Fruit fly (Drosophila melanogaster) whole organism, embryonic: ENCODE results near the gene kin17.
A peak's percentile ranks its signal among the peaks of the same experiment; 100 is the strongest.

Experiments used
- ATbp ChIP-seq: fragments of 200-800 bp; sonication (Bioruptor generic); optimal IDR thresholded peaks from 2 replicates; lab custom pipeline; 2017; ENCODE audit warnings: missing biosample characterization, mild to moderate bottlenecking, missing genetic modification characterization, missing genetic modification reagents
- Blimp-1 ChIP-seq: fragments of 200-800 bp; sonication (Bioruptor generic); optimal IDR thresholded peaks from 3 replicates; lab custom pipeline; 2018; ENCODE audit warnings: missing biosample characterization, missing genetic modification characterization, mild to moderate bottlenecking, moderate library complexity, missing genetic modification reagents
- Bteb2 ChIP-seq: fragments of 200-800 bp; sonication (Bioruptor generic); optimal IDR thresholded peaks from 2 replicates; lab custom pipeline; 2016; ENCODE audit warnings: missing biosample characterization, missing genetic modification characterization
- CG10209 ChIP-seq: fragments of 200-800 bp; sonication (Bioruptor generic); optimal IDR thresholded peaks from 3 replicates; lab custom pipeline; 2017; ENCODE audit warnings: missing biosample characterization, mild to moderate bottlenecking, missing genetic modification characterization, missing genetic modification reagents
- CG11456 ChIP-seq: fragments of 200-800 bp; sonication (Bioruptor generic); IDR thresholded peaks from 3 replicates; pipeline ENCODE4 v1.3.6; 2022; ENCODE audit warnings: missing biosample characterization, missing genetic modification characterization
- CG12104 ChIP-seq: fragments of 200-800 bp; sonication (Bioruptor generic); optimal IDR thresholded peaks from 3 replicates; lab custom pipeline; 2016; ENCODE audit warnings: missing biosample characterization, missing genetic modification characterization
- CG14667 ChIP-seq: fragments of 200-800 bp; sonication (Bioruptor generic); IDR thresholded peaks from 2 replicates; pipeline ENCODE4 v1.3.6; 2022; ENCODE audit warnings: missing biosample characterization, missing genetic modification characterization
- CG14710 ChIP-seq: fragments of 200-800 bp; sonication (Bioruptor generic); optimal IDR thresholded peaks from 3 replicates; lab custom pipeline; 2019; ENCODE audit warnings: missing biosample characterization, mild to moderate bottlenecking, missing genetic modification characterization, moderate library complexity
- CG15073 ChIP-seq: fragments of 200-800 bp; sonication (Bioruptor generic); optimal IDR thresholded peaks from 2 replicates; lab custom pipeline; 2016; ENCODE audit warnings: missing biosample characterization, missing genetic modification characterization
- CG15601 ChIP-seq: fragments of 200-800 bp; sonication (Bioruptor generic); optimal IDR thresholded peaks from 3 replicates; lab custom pipeline; 2019; ENCODE audit warnings: missing biosample characterization, mild to moderate bottlenecking, missing genetic modification characterization, moderate library complexity
- CG17359 ChIP-seq: fragments of 200-800 bp; sonication (Bioruptor generic); optimal IDR thresholded peaks from 3 replicates; lab custom pipeline; 2018; ENCODE audit warnings: missing biosample characterization, mild to moderate bottlenecking, missing genetic modification characterization, moderate library complexity
- CG17612 ChIP-seq: fragments of 200-800 bp; sonication (Bioruptor generic); IDR thresholded peaks from 2 replicates; pipeline ENCODE4 v1.3.6; 2022; ENCODE audit warnings: missing biosample characterization, missing genetic modification characterization
- CG1832 ChIP-seq: fragments of 200-800 bp; sonication (Bioruptor generic); optimal IDR thresholded peaks from 2 replicates; lab custom pipeline; 2017; ENCODE audit warnings: missing biosample characterization, mild to moderate bottlenecking, missing genetic modification characterization, inconsistent platforms
- CG3065 ChIP-seq: fragments of 200-800 bp; sonication (Bioruptor generic); optimal IDR thresholded peaks from 2 replicates; lab custom pipeline; 2016; ENCODE audit warnings: missing biosample characterization, missing genetic modification characterization
- CG4617 ChIP-seq: fragments of 200-800 bp; sonication (Bioruptor generic); optimal IDR thresholded peaks from 3 replicates; lab custom pipeline; 2016; ENCODE audit warnings: missing biosample characterization, missing genetic modification characterization, borderline replicate concordance
- CG6175 ChIP-seq: fragments of 200-800 bp; sonication (Bioruptor generic); IDR thresholded peaks from 3 replicates; pipeline ENCODE4 v1.3.6; 2022; ENCODE audit warnings: missing biosample characterization, missing genetic modification characterization
- CG7839 ChIP-seq: fragments of 200-800 bp; sonication (Bioruptor generic); optimal IDR thresholded peaks from 3 replicates; lab custom pipeline; 2018; ENCODE audit warnings: missing biosample characterization, mild to moderate bottlenecking, missing genetic modification characterization, moderate library complexity
- CG8089 ChIP-seq: fragments of 200-800 bp; sonication (Bioruptor generic); optimal IDR thresholded peaks from 3 replicates; lab custom pipeline; 2016; ENCODE audit warnings: missing biosample characterization, missing genetic modification characterization
- CG8290 ChIP-seq, 3 experiments: fragments of 200-800 bp; sonication (Bioruptor generic); optimal IDR thresholded peaks; 2 replicates each; lab custom pipeline; 2016 to 2019; ENCODE audit warnings: missing biosample characterization in 3 of 3, missing genetic modification characterization in 3 of 3, mild to moderate bottlenecking in 2 of 3, moderate library complexity in 1 of 3
- CG9727 ChIP-seq: fragments of 200-800 bp; sonication (Bioruptor generic); optimal IDR thresholded peaks from 3 replicates; lab custom pipeline; 2017; ENCODE audit warnings: missing biosample characterization, mild to moderate bottlenecking, missing genetic modification characterization
- CTCF ChIP-seq: fragments of 200-800 bp; sonication (Bioruptor generic); optimal IDR thresholded peaks from 2 replicates; lab custom pipeline; 2017; ENCODE audit warnings: missing biosample characterization, mild to moderate bottlenecking, missing genetic modification characterization, moderate library complexity
- Dip3 ChIP-seq: fragments of 200-800 bp; sonication (Bioruptor generic); optimal IDR thresholded peaks from 3 replicates; lab custom pipeline; 2016; ENCODE audit warnings: missing biosample characterization, missing genetic modification characterization
- E2f1 ChIP-seq: fragments of 200-800 bp; sonication (Bioruptor generic); IDR thresholded peaks from 2 replicates; pipeline ENCODE4 v1.3.6; 2022; ENCODE audit warnings: missing biosample characterization, missing genetic modification characterization
- ERR ChIP-seq: fragments of 200-800 bp; sonication (Bioruptor generic); optimal IDR thresholded peaks from 2 replicates; lab custom pipeline; 2016; ENCODE audit warnings: missing biosample characterization, missing genetic modification characterization
- HLH54F ChIP-seq: fragments of 200-800 bp; sonication (Bioruptor generic); optimal IDR thresholded peaks from 3 replicates; lab custom pipeline; 2016; ENCODE audit warnings: missing biosample characterization, missing genetic modification characterization
- Kr ChIP-seq: fragments of 200-800 bp; sonication (Bioruptor generic); optimal IDR thresholded peaks from 2 replicates; lab custom pipeline; 2017; ENCODE audit warnings: missing biosample characterization, mild to moderate bottlenecking, missing genetic modification characterization
- Nf-YA ChIP-seq: fragments of 200-800 bp; sonication (Bioruptor generic); IDR thresholded peaks from 2 replicates; pipeline ENCODE4 v1.3.6; 2022; ENCODE audit warnings: missing biosample characterization, missing genetic modification characterization
- Poxn ChIP-seq: fragments of 200-800 bp; sonication (Bioruptor generic); IDR thresholded peaks from 2 replicates; pipeline ENCODE4 v1.3.6; 2022; ENCODE audit warnings: missing biosample characterization, missing genetic modification characterization
- Side ChIP-seq: fragments of 200-800 bp; sonication (Bioruptor generic); optimal IDR thresholded peaks from 2 replicates; lab custom pipeline; 2016; ENCODE audit warnings: missing biosample characterization, missing genetic modification characterization
- Spps ChIP-seq: fragments of 200-800 bp; sonication (Bioruptor generic); optimal IDR thresholded peaks from 2 replicates; lab custom pipeline; 2018; ENCODE audit warnings: missing biosample characterization, mild to moderate bottlenecking, missing genetic modification characterization
- az2 ChIP-seq: fragments of 200-800 bp; sonication (Bioruptor generic); optimal IDR thresholded peaks from 3 replicates; lab custom pipeline; 2016; ENCODE audit warnings: missing biosample characterization, missing genetic modification characterization
- bowl ChIP-seq: fragments of 200-800 bp; sonication (Bioruptor generic); IDR thresholded peaks from 2 replicates; pipeline ENCODE4 v1.3.6; 2022; ENCODE audit warnings: missing biosample characterization, missing genetic modification characterization
- chif ChIP-seq, 2 experiments: fragments of 200-800 bp; sonication (Bioruptor generic); optimal IDR thresholded peaks; 3 replicates each; lab custom pipeline; 2016; ENCODE audit warnings: missing biosample characterization in 2 of 2, missing genetic modification characterization in 2 of 2
- chm ChIP-seq: fragments of 200-800 bp; sonication (Bioruptor generic); IDR thresholded peaks from 2 replicates; pipeline ENCODE4 v1.3.6; 2022; ENCODE audit warnings: missing biosample characterization, missing genetic modification characterization
- chn ChIP-seq: fragments of 200-800 bp; sonication (Bioruptor generic); optimal IDR thresholded peaks from 2 replicates; lab custom pipeline; 2016; ENCODE audit warnings: missing biosample characterization, missing genetic modification characterization
- crc ChIP-seq: fragments of 200-800 bp; sonication (Bioruptor generic); optimal IDR thresholded peaks from 2 replicates; lab custom pipeline; 2016; ENCODE audit warnings: missing biosample characterization, missing genetic modification characterization
- dati ChIP-seq: fragments of 200-800 bp; sonication (Bioruptor generic); IDR thresholded peaks from 2 replicates; pipeline ENCODE4 v1.3.6; 2022; ENCODE audit warnings: missing biosample characterization, missing genetic modification characterization
- ewg ChIP-seq: fragments of 200-800 bp; sonication (Bioruptor generic); optimal IDR thresholded peaks from 3 replicates; lab custom pipeline; 2017; ENCODE audit warnings: mild to moderate bottlenecking, missing biosample characterization, missing genetic modification reagents, missing genetic modification characterization
- fu2 ChIP-seq: fragments of 200-800 bp; sonication (Bioruptor generic); optimal IDR thresholded peaks from 2 replicates; lab custom pipeline; 2016; ENCODE audit warnings: missing biosample characterization, missing genetic modification characterization
- gcm2 ChIP-seq: fragments of 200-800 bp; sonication (Bioruptor generic); optimal IDR thresholded peaks from 2 replicates; lab custom pipeline; 2016; ENCODE audit warnings: missing biosample characterization, missing genetic modification characterization
- kah ChIP-seq: fragments of 200-800 bp; sonication (Bioruptor generic); optimal IDR thresholded peaks from 2 replicates; lab custom pipeline; 2018; ENCODE audit warnings: missing biosample characterization, mild to moderate bottlenecking, missing genetic modification characterization
- luna ChIP-seq: fragments of 200-800 bp; sonication (Bioruptor generic); optimal IDR thresholded peaks from 2 replicates; lab custom pipeline; 2016; ENCODE audit warnings: missing biosample characterization, missing genetic modification characterization
- nau ChIP-seq: fragments of 200-800 bp; sonication (Bioruptor generic); optimal IDR thresholded peaks from 3 replicates; lab custom pipeline; 2017; ENCODE audit warnings: missing biosample characterization, mild to moderate bottlenecking, missing genetic modification characterization, missing genetic modification reagents
- pzg ChIP-seq: fragments of 200-800 bp; sonication (Bioruptor generic); optimal IDR thresholded peaks from 3 replicates; lab custom pipeline; 2018; ENCODE audit warnings: missing biosample characterization, mild to moderate bottlenecking, missing genetic modification characterization, moderate library complexity
- row ChIP-seq: fragments of 200-800 bp; sonication (Bioruptor generic); IDR thresholded peaks from 3 replicates; pipeline ENCODE4 v1.3.6; 2022; ENCODE audit warnings: missing biosample characterization, missing genetic modification characterization
- scrt ChIP-seq: fragments of 200-800 bp; sonication (Bioruptor generic); optimal IDR thresholded peaks from 2 replicates; lab custom pipeline; 2018; ENCODE audit warnings: missing biosample characterization, mild to moderate bottlenecking, missing genetic modification characterization, moderate library complexity
- sens ChIP-seq: fragments of 200-800 bp; sonication (Bioruptor generic); peaks from one replicate; lab custom pipeline; 2016; ENCODE audit warnings: missing biosample characterization, missing genetic modification characterization
- slp2 ChIP-seq: fragments of 200-800 bp; sonication (Bioruptor generic); optimal IDR thresholded peaks from 2 replicates; lab custom pipeline; 2016; ENCODE audit warnings: missing biosample characterization, missing genetic modification characterization
- tx ChIP-seq: fragments of 200-800 bp; sonication (Bioruptor generic); optimal IDR thresholded peaks from 2 replicates; lab custom pipeline; 2016; ENCODE audit warnings: missing biosample characterization, missing genetic modification characterization
- yki ChIP-seq: fragments of >200 bp; optimal IDR thresholded peaks from 3 replicates; lab custom pipeline; 2018

Gene kin17

dm6 chr3L:20347762-20348580, 8.6 kb upstream of the kin17 start, which contains the start of the genes Rbbp5 and eRF1 (continued):
- TF ChIP-seq CG3065 (peak; percentile 20), sens (GFP tag; lab: Kevin White, UChicago) (peak; percentile 85), nau (GFP tag; lab: Kevin White, UChicago) (no peak), CG8089 (GFP tag; lab: Kevin White, UChicago) (peak; percentile 44), fu2 (GFP tag; lab: Kevin White, UChicago) (no peak), chn (peak; percentile 71), ewg (peak; percentile 48), Poxn (no peak), bowl (no peak), tx (peak; percentile 60), CG17359 (peak; percentile 69), yki (no peak), crc (GFP tag; lab: Kevin White, UChicago) (peak; percentile 33), dati (GFP tag; lab: Robert Waterston, UW) (no peak), CG17612 (GFP tag; lab: Robert Waterston, UW) (peak; percentile 41; the same call in 1 of the 2 replicates), Nf-YA (GFP tag; lab: Robert Waterston, UW) (no peak), Kr (no peak), gcm2 (GFP tag; lab: Kevin White, UChicago) (peak; percentile 38), chm (peak; percentile 61), az2 (GFP tag; lab: Kevin White, UChicago) (peak; percentile 71), Side (GFP tag; lab: Kevin White, UChicago) (peak; percentile 47), slp2 (GFP tag; lab: Kevin White, UChicago) (peak; percentile 27), CG15073 (GFP tag; lab: Kevin White, UChicago) (no peak), CG4617 (GFP tag; lab: Kevin White, UChicago) (peak; percentile 83), Blimp-1 (GFP tag; lab: Kevin White, UChicago) (no peak), scrt (GFP tag; lab: Kevin White, UChicago) (no peak), HLH54F (GFP tag; lab: Kevin White, UChicago) (peak; percentile 75), CG9727 (peak; percentile 77), CG8290 (GFP tag; optimal IDR thresholded peaks at IDR 0.05; lab: Kevin White, UChicago) (peak; percentile 83), CG8290 (tag; optimal IDR thresholded peaks at IDR 0.05; lab: Kevin White, UChicago) (peak; percentile 9 to 63), CG12104 (peak; percentile 60), CG11456 (GFP tag; lab: Robert Waterston, UW) (no peak; the same call in 2 of the 3 replicates), CG7839 (no peak), Dip3 (GFP tag; lab: Kevin White, UChicago) (peak; percentile 51), ATbp (GFP tag; lab: Kevin White, UChicago) (no peak), Bteb2 (GFP tag; lab: Kevin White, UChicago) (peak; percentile 58), CG1832 (GFP tag; lab: Kevin White, UChicago) (no peak), row (GFP tag; lab: Robert Waterston, UW) (peak; percentile 92), luna (GFP tag; lab: Kevin White, UChicago) (peak; percentile 5), CG6175 (GFP tag; lab: Robert Waterston, UW) (no peak), CG14710 (tag; lab: Kevin White, UChicago) (peak; percentile 86), pzg (GFP tag; lab: Kevin White, UChicago) (peak; percentile 64), E2f1 (GFP tag; lab: Robert Waterston, UW) (peak; percentile 76), CG15601 (tag; lab: Kevin White, UChicago) (peak; percentile 59), ERR (GFP tag; lab: Kevin White, UChicago) (peak; percentile 16), Spps (tag; lab: Kevin White, UChicago) (peak; percentile 38), CTCF (GFP tag; lab: Kevin White, UChicago) (no peak), kah (GFP tag; lab: Kevin White, UChicago) (no peak), CG10209 (GFP tag; lab: Kevin White, UChicago) (peak; percentile 62), chif (GFP tag; optimal IDR thresholded peaks at IDR 0.05; lab: Kevin White, UChicago) (peak; percentile 42 to 62), CG14667 (GFP tag; lab: Robert Waterston, UW) (no peak)
